Fruit fly (Drosophila melanogaster) whole organism, embryonic: ENCODE results near the gene CheB38c.

Experiments
- ATbp ChIP-seq: fragments of 200-800 bp; sonication (Bioruptor generic); optimal IDR thresholded peaks from 2 replicates; lab custom pipeline; 2017; ENCODE audit warnings: missing biosample characterization, mild to moderate bottlenecking, missing genetic modification characterization, missing genetic modification reagents
- CG10209 ChIP-seq: fragments of 200-800 bp; sonication (Bioruptor generic); optimal IDR thresholded peaks from 3 replicates; lab custom pipeline; 2017; ENCODE audit warnings: missing biosample characterization, mild to moderate bottlenecking, missing genetic modification characterization, missing genetic modification reagents
- CG10321 ChIP-seq: fragments of 200-800 bp; sonication (Bioruptor generic); IDR thresholded peaks from 2 replicates; pipeline ENCODE4 v1.3.6; 2022; ENCODE audit warnings: missing biosample characterization, missing genetic modification characterization
- CG10543 ChIP-seq: fragments of 200-800 bp; sonication (Bioruptor generic); optimal IDR thresholded peaks from 3 replicates; lab custom pipeline; 2017; ENCODE audit warnings: missing biosample characterization, mild to moderate bottlenecking, missing genetic modification characterization, moderate library complexity
- CG10565 ChIP-seq: fragments of 200-800 bp; sonication (Bioruptor generic); optimal IDR thresholded peaks from 3 replicates; lab custom pipeline; 2016; ENCODE audit warnings: missing biosample characterization, mild to moderate bottlenecking, missing genetic modification characterization
- CG13296 ChIP-seq: fragments of 200-800 bp; sonication (Bioruptor generic); optimal IDR thresholded peaks from 3 replicates; lab custom pipeline; 2018; ENCODE audit warnings: missing biosample characterization, mild to moderate bottlenecking, missing genetic modification characterization
- CG13424 ChIP-seq: fragments of 200-800 bp; sonication (Bioruptor generic); optimal IDR thresholded peaks from 2 replicates; lab custom pipeline; 2019; ENCODE audit warnings: missing biosample characterization, mild to moderate bottlenecking, missing genetic modification characterization, moderate library complexity
- CG1529 ChIP-seq: fragments of 200-800 bp; sonication (Bioruptor generic); optimal IDR thresholded peaks from 3 replicates; lab custom pipeline; 2018; ENCODE audit warnings: missing biosample characterization, missing genetic modification characterization
- CG15479 ChIP-seq: fragments of 200-800 bp; sonication (Bioruptor generic); optimal IDR thresholded peaks from 3 replicates; lab custom pipeline; 2019; ENCODE audit warnings: missing biosample characterization, mild to moderate bottlenecking, missing genetic modification characterization, moderate library complexity
- CG1602 ChIP-seq: fragments of 200-800 bp; sonication (Bioruptor generic); optimal IDR thresholded peaks from 3 replicates; lab custom pipeline; 2016; ENCODE audit warnings: missing biosample characterization, missing genetic modification characterization
- CG1603 ChIP-seq: fragments of 200-800 bp; sonication (Bioruptor generic); optimal IDR thresholded peaks from 2 replicates; lab custom pipeline; 2019; ENCODE audit warnings: missing biosample characterization, mild to moderate bottlenecking, missing genetic modification characterization, moderate library complexity
- CG30403 ChIP-seq: fragments of 200-800 bp; sonication (Bioruptor generic); optimal IDR thresholded peaks from 3 replicates; lab custom pipeline; 2016; ENCODE audit warnings: missing biosample characterization, missing genetic modification characterization
- CG32772 ChIP-seq: fragments of 200-800 bp; sonication (Bioruptor generic); IDR thresholded peaks from 2 replicates; pipeline ENCODE4 v1.3.6; 2022; ENCODE audit warnings: missing biosample characterization, missing genetic modification characterization
- CG34422 ChIP-seq: fragments of 200-800 bp; sonication (Bioruptor generic); IDR thresholded peaks from 3 replicates; pipeline ENCODE4 v1.3.6; 2022; ENCODE audit warnings: missing biosample characterization, missing genetic modification characterization
- CG6272 ChIP-seq: fragments of 200-800 bp; sonication (Bioruptor generic); IDR thresholded peaks from 2 replicates; pipeline ENCODE4 v1.3.6; 2022; ENCODE audit warnings: missing biosample characterization, missing genetic modification characterization
- CG7357 ChIP-seq: fragments of 200-800 bp; sonication (Bioruptor generic); IDR thresholded peaks from 3 replicates; pipeline ENCODE4 v1.3.6; 2022; ENCODE audit warnings: missing biosample characterization, missing genetic modification characterization
- CG7839 ChIP-seq: fragments of 200-800 bp; sonication (Bioruptor generic); optimal IDR thresholded peaks from 3 replicates; lab custom pipeline; 2018; ENCODE audit warnings: missing biosample characterization, mild to moderate bottlenecking, missing genetic modification characterization, moderate library complexity
- CG8359 ChIP-seq: fragments of 200-800 bp; sonication (Bioruptor generic); optimal IDR thresholded peaks from 2 replicates; lab custom pipeline; 2017; ENCODE audit warnings: missing biosample characterization, mild to moderate bottlenecking, missing genetic modification characterization, borderline replicate concordance
- CG8765 ChIP-seq: fragments of 200-800 bp; sonication (Bioruptor generic); IDR thresholded peaks from 2 replicates; pipeline ENCODE4 v1.3.6; 2022; ENCODE audit warnings: missing biosample characterization, missing genetic modification characterization
- CG9437 ChIP-seq: fragments of 200-800 bp; sonication (Bioruptor generic); optimal IDR thresholded peaks from 2 replicates; lab custom pipeline; 2018; ENCODE audit warnings: missing biosample characterization, mild to moderate bottlenecking, missing genetic modification characterization
- CG9817 ChIP-seq: fragments of 200-800 bp; sonication (Bioruptor generic); optimal IDR thresholded peaks from 2 replicates; lab custom pipeline; 2018; ENCODE audit warnings: missing biosample characterization, mild to moderate bottlenecking, missing genetic modification characterization, moderate library complexity
- Dbx ChIP-seq: fragments of 200-800 bp; sonication (Bioruptor generic); IDR thresholded peaks from 3 replicates; pipeline ENCODE4 v1.3.6; 2022; ENCODE audit warnings: missing biosample characterization, missing genetic modification characterization
- Dek ChIP-seq: fragments of 200-800 bp; sonication (Bioruptor generic); optimal IDR thresholded peaks from 3 replicates; lab custom pipeline; 2019; ENCODE audit warnings: missing biosample characterization, mild to moderate bottlenecking, missing genetic modification characterization, moderate library complexity
- H2.0 ChIP-seq: fragments of 200-800 bp; sonication (Bioruptor generic); IDR thresholded peaks from 2 replicates; pipeline ENCODE4 v1.3.6; 2022; ENCODE audit warnings: missing biosample characterization, missing genetic modification characterization
- Hey ChIP-seq: fragments of 200-800 bp; sonication (Bioruptor generic); optimal IDR thresholded peaks from 3 replicates; lab custom pipeline; 2018; ENCODE audit warnings: missing biosample characterization, mild to moderate bottlenecking, missing genetic modification characterization
- Hr39 ChIP-seq: fragments of >200 bp; optimal IDR thresholded peaks from 2 replicates; lab custom pipeline; 2017
- Lpt ChIP-seq: fragments of >200 bp; optimal IDR thresholded peaks from 2 replicates; lab custom pipeline; 2018; ENCODE audit warnings: missing biosample characterization, missing genetic modification characterization
- MTF-1 ChIP-seq: fragments of 200-800 bp; sonication (Bioruptor generic); optimal IDR thresholded peaks from 2 replicates; lab custom pipeline; 2018; ENCODE audit warnings: missing biosample characterization, mild to moderate bottlenecking, missing genetic modification characterization, borderline replicate concordance
- Meics ChIP-seq: fragments of 200-800 bp; sonication (Bioruptor generic); optimal IDR thresholded peaks from 2 replicates; lab custom pipeline; 2017; ENCODE audit warnings: missing biosample characterization, mild to moderate bottlenecking, missing genetic modification characterization
- NC2α ChIP-seq: fragments of 200-800 bp; sonication (Bioruptor generic); optimal IDR thresholded peaks from 2 replicates; lab custom pipeline; 2016; ENCODE audit warnings: missing biosample characterization, missing genetic modification characterization
- Sox102F ChIP-seq: fragments of 200-800 bp; sonication (Bioruptor generic); optimal IDR thresholded peaks from 2 replicates; lab custom pipeline; 2018; ENCODE audit warnings: missing biosample characterization, mild to moderate bottlenecking, missing genetic modification characterization, moderate library complexity
- btn ChIP-seq: fragments of 200-800 bp; sonication (Bioruptor generic); optimal IDR thresholded peaks from 2 replicates; lab custom pipeline; 2016; ENCODE audit warnings: missing biosample characterization, missing genetic modification characterization
- caup ChIP-seq: fragments of 200-800 bp; sonication (Bioruptor generic); optimal IDR thresholded peaks from 3 replicates; lab custom pipeline; 2017; ENCODE audit warnings: missing biosample characterization, mild to moderate bottlenecking, missing genetic modification characterization, moderate library complexity; ENCODE audit not compliant: severe bottlenecking
- cg ChIP-seq: fragments of 200-800 bp; sonication (Bioruptor generic); optimal IDR thresholded peaks from 3 replicates; lab custom pipeline; 2019; ENCODE audit warnings: missing biosample characterization, mild to moderate bottlenecking, missing genetic modification characterization, moderate library complexity
- chm ChIP-seq: fragments of 200-800 bp; sonication (Bioruptor generic); IDR thresholded peaks from 2 replicates; pipeline ENCODE4 v1.3.6; 2022; ENCODE audit warnings: missing biosample characterization, missing genetic modification characterization
- ci ChIP-seq: fragments of 200-800 bp; sonication (Bioruptor generic); IDR thresholded peaks from 3 replicates; pipeline ENCODE4 v1.3.6; 2022; ENCODE audit warnings: missing biosample characterization, missing genetic modification characterization
- ftz-f1 ChIP-seq: fragments of 200-800 bp; sonication (Bioruptor generic); optimal IDR thresholded peaks from 2 replicates; lab custom pipeline; 2016; ENCODE audit warnings: missing biosample characterization, missing genetic modification characterization
- jing ChIP-seq: fragments of 200-800 bp; sonication (Bioruptor generic); optimal IDR thresholded peaks from 2 replicates; lab custom pipeline; 2018; ENCODE audit warnings: missing biosample characterization, mild to moderate bottlenecking, missing genetic modification characterization
- kni ChIP-seq: fragments of 200-800 bp; sonication (Bioruptor generic); optimal IDR thresholded peaks from 3 replicates; lab custom pipeline; 2017; ENCODE audit warnings: mild to moderate bottlenecking, missing biosample characterization, missing genetic modification reagents, missing genetic modification characterization
- lilli ChIP-seq: fragments of 200-800 bp; sonication (Bioruptor generic); optimal IDR thresholded peaks from 3 replicates; lab custom pipeline; 2016; ENCODE audit warnings: missing biosample characterization, missing genetic modification characterization
- lov ChIP-seq, 2 experiments: fragments of 200-800 bp in 1 of 2; fragments of >200 bp in 1 of 2; sonication (Bioruptor generic) in 1 of 2; IDR thresholded peaks in 1 of 2; optimal IDR thresholded peaks in 1 of 2; 2 replicates in 1 of 2; 3 replicates in 1 of 2; pipeline versions ENCODE4 v1.3.6 to Lab custom; 2017 to 2022; ENCODE audit warnings: missing biosample characterization in 1 of 2, missing genetic modification characterization in 1 of 2
- nom ChIP-seq: fragments of 200-800 bp; sonication (Bioruptor generic); optimal IDR thresholded peaks from 2 replicates; lab custom pipeline; 2017; ENCODE audit warnings: missing biosample characterization, missing genetic modification characterization, mild to moderate bottlenecking, moderate library complexity, missing genetic modification reagents
- p53 ChIP-seq: fragments of 200-800 bp; sonication (Bioruptor generic); optimal IDR thresholded peaks from 2 replicates; lab custom pipeline; 2016; ENCODE audit warnings: missing biosample characterization, missing genetic modification characterization
- ranshi ChIP-seq: fragments of 200-800 bp; sonication (Bioruptor generic); IDR thresholded peaks from 2 replicates; pipeline ENCODE4 v1.3.6; 2022; ENCODE audit warnings: missing biosample characterization, missing genetic modification characterization
- scrt ChIP-seq: fragments of 200-800 bp; sonication (Bioruptor generic); optimal IDR thresholded peaks from 2 replicates; lab custom pipeline; 2018; ENCODE audit warnings: missing biosample characterization, mild to moderate bottlenecking, missing genetic modification characterization, moderate library complexity
- so ChIP-seq: fragments of 200-800 bp; sonication (Bioruptor generic); IDR thresholded peaks from 3 replicates; pipeline ENCODE4 v1.3.6; 2022; ENCODE audit warnings: missing biosample characterization, missing genetic modification characterization
- trem ChIP-seq: fragments of 200-800 bp; optimal IDR thresholded peaks from 3 replicates; lab custom pipeline; 2019; ENCODE audit warnings: missing biosample characterization, mild to moderate bottlenecking, missing genetic modification characterization, moderate library complexity
- tx ChIP-seq: fragments of 200-800 bp; sonication (Bioruptor generic); optimal IDR thresholded peaks from 2 replicates; lab custom pipeline; 2016; ENCODE audit warnings: missing biosample characterization, missing genetic modification characterization

The CheB38c gene

DNA sequence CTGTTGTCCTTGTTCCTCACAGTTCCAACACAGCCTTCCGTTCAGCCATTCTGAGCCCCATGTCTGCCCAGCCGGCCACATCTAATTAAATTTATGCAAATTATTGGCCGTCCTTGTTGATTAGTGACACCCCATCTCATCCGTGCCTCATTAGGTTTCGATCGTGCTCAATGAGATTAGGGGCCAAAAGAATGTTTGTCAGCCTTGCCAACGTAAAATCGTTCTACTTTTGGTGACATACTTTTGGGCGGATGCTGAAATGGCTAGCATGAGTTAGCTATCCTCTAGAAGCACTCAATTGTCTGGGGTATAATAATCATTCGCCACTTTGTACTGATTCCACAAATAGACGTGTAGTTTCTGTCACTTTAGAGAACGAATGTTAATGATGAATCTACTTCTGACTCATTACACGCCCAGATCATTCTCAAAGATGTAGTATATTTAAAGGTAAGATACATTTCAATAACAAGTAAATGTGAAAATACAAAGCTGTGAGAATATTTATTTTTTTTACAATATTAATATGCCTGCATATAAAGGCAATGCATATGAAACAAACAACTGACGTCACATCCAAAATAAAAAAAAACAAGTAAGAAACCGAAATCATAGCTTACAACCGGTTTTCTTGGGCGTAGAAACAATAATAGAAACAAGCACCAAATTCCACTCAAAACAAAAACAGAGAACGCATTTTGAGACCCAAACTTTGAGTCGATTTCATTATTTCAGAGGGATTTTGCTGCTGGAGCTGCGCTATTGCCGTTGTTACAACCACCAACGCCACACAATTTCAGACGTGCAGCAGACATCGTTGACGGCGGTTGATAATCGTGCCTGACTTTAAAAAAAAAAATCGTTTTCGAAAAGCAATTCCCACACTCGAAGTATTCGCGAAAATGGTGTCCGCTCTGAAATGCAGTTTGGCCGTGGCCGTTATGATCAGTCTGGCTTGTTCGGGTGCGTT, 38.0 kb upstream of the CheB38c start, which contains the start of gene bero (continued):
- TF ChIP-seq CG13296 (GFP tag; lab: Kevin White, UChicago) (no peak), CG15479 (GFP tag; lab: Kevin White, UChicago) (no peak), CG10321 (no peak), H2.0 (GFP tag; lab: Robert Waterston, UW) (0 out of 2 replicates have a peak, but pooled peaks have one; percentile 7), trem (tag; lab: Kevin White, UChicago) (no peak), ci (peak; percentile 60; the same call in 2 of the 3 replicates), CG1602 (GFP tag; lab: Kevin White, UChicago) (no peak), CG6272 (no peak), CG32772 (no peak), nom (GFP tag; lab: Kevin White, UChicago) (no peak), CG1529 (no peak), CG13424 (tag; lab: Kevin White, UChicago) (no peak), Sox102F (no peak), CG8765 (GFP tag; lab: Robert Waterston, UW) (no peak), lov (optimal IDR thresholded peaks at IDR 0.05; lab: Kevin White, UChicago) (no peak), lov (GFP tag; IDR thresholded peaks at IDR 0.05; lab: Robert Waterston, UW) (no peak), CG7839 (tag; lab: Kevin White, UChicago) (no peak), ranshi (GFP tag; lab: Robert Waterston, UW) (no peak), ATbp (GFP tag; lab: Kevin White, UChicago) (no peak), CG10209 (GFP tag; lab: Kevin White, UChicago) (no peak), ftz-f1 (GFP tag; lab: Kevin White, UChicago) (no peak), so (GFP tag; lab: Robert Waterston, UW) (no peak), NC2α (GFP tag; lab: Kevin White, UChicago) (no peak), Dek (tag; lab: Kevin White, UChicago) (no peak), chm (peak; percentile 56; the same call in 1 of the 2 replicates), CG30403 (GFP tag; lab: Kevin White, UChicago) (no peak), CG1603 (tag; lab: Kevin White, UChicago) (no peak), CG34422 (GFP tag; lab: Robert Waterston, UW) (no peak), Dbx (GFP tag; lab: Robert Waterston, UW) (no peak), CG9437 (GFP tag; lab: Kevin White, UChicago) (no peak), cg (no peak), CG10543 (GFP tag; lab: Kevin White, UChicago) (no peak), kni (GFP tag; lab: Kevin White, UChicago) (peak; percentile 49), Meics (GFP tag; lab: Kevin White, UChicago) (peak; percentile 17), scrt (GFP tag; lab: Kevin White, UChicago) (no peak), lilli (GFP tag; lab: Kevin White, UChicago) (no peak), tx (GFP tag; lab: Kevin White, UChicago) (no peak), p53 (no peak), jing (GFP tag; lab: Kevin White, UChicago) (no peak), CG7357 (GFP tag; lab: Robert Waterston, UW) (no peak), CG8359 (GFP tag; lab: Kevin White, UChicago) (no peak), Hey (tag; lab: Kevin White, UChicago) (no peak), caup (no peak), btn (GFP tag; lab: Kevin White, UChicago) (no peak), Lpt (GFP tag; lab: Kevin White, UChicago) (no peak), Hr39 (lab: Kevin White, UChicago) (no peak), MTF-1 (no peak), CG9817 (tag; lab: Kevin White, UChicago) (no peak), CG10565 (GFP tag; lab: Kevin White, UChicago) (no peak)
